Worm (Caenorhabditis elegans) whole organism, L4 larva: Measurements from ENCODE around the gene str-200.

Source experiments
- ces-1 ChIP-seq: fragments of 150-350 bp; sonication (generic microtip); optimal IDR thresholded peaks from 4 replicates; lab custom pipeline; 2014; ENCODE audit warnings: missing biosample characterization, missing genetic modification reagents, missing genetic modification characterization
- mdl-1 ChIP-seq, 2 experiments: fragments of 150-350 bp in 1 of 2; sonication (generic microtip) in 1 of 2; optimal IDR thresholded peaks; 2 replicates each; lab custom pipeline; 2014 to 2017; ENCODE audit warnings: missing biosample characterization in 2 of 2, missing genetic modification characterization in 2 of 2
- nhr-77 ChIP-seq: fragments of 150-350 bp; optimal IDR thresholded peaks from 2 replicates; lab custom pipeline; 2014; ENCODE audit warnings: missing biosample characterization, missing genetic modification characterization
- unc-62 ChIP-seq, 3 experiments: fragments of 150-350 bp in 1 of 3; sonication (generic microtip); optimal IDR thresholded peaks in 2 of 3; peaks in 1 of 3; 1 replicate in 1 of 3; 2 replicates in 2 of 3; lab custom pipeline; 2014 to 2017; ENCODE audit warnings: missing biosample characterization in 3 of 3, missing genetic modification characterization in 3 of 3, missing genetic modification reagents in 3 of 3, missing genotype in 1 of 3

- TF ChIP-seq mdl-1 (tag; optimal IDR thresholded peaks at IDR 0.05; lab: Kevin White, UChicago) (no peak), unc-62 (GFP tag; optimal IDR thresholded peaks at IDR 0.05 in 1 of 2; lab: Kevin White, UChicago) (no peak), unc-62 (tag; optimal IDR thresholded peaks at IDR 0.05; lab: Kevin White, UChicago) (no peak), ces-1 (GFP tag; lab: Kevin White, UChicago) (no peak), nhr-77 (tag; lab: Kevin White, UChicago) (no peak)
These were observed 38.1 kb upstream of the str-200 start, which contains the start of gene srh-118 for ce11 chrV:17496071-17496470.
